Worm (Caenorhabditis elegans) whole organism, L2 larva: Measurements from ENCODE around the gene str-25.
A peak's percentile ranks its signal among the peaks of the same experiment; 100 is the strongest.

Experiments used
- R02D3.7 ChIP-seq: fragments of 150-350 bp; optimal IDR thresholded peaks from 2 replicates; lab custom pipeline; 2014; ENCODE audit warnings: missing biosample characterization, missing genetic modification characterization
- Y55F3AM.14 ChIP-seq: fragments of 200-800 bp; sonication (Bioruptor generic); optimal IDR thresholded peaks from 2 replicates; lab custom pipeline; 2018; ENCODE audit warnings: mild to moderate bottlenecking, missing genetic modification characterization, missing compliant biosample characterization
- ZK546.5 ChIP-seq: sonication (generic microtip); optimal IDR thresholded peaks from 2 replicates; lab custom pipeline; 2017; ENCODE audit warnings: missing biosample characterization, missing genetic modification characterization
- aly-2 ChIP-seq: fragments of 150-350 bp; optimal IDR thresholded peaks from 2 replicates; lab custom pipeline; 2014; ENCODE audit warnings: missing biosample characterization, missing genetic modification characterization
- ceh-82 ChIP-seq: fragments of 150-350 bp; optimal IDR thresholded peaks from 2 replicates; lab custom pipeline; 2014; ENCODE audit warnings: missing biosample characterization, missing genetic modification characterization
- crh-2 ChIP-seq: sonication (generic microtip); optimal IDR thresholded peaks from 2 replicates; lab custom pipeline; 2017; ENCODE audit warnings: missing biosample characterization, missing genetic modification characterization
- dmd-4 ChIP-seq: sonication (generic microtip); optimal IDR thresholded peaks from 2 replicates; lab custom pipeline; 2017; ENCODE audit warnings: missing biosample characterization, missing genetic modification characterization
- egl-27 ChIP-seq: sonication (generic microtip); optimal IDR thresholded peaks from 3 replicates; lab custom pipeline; 2017; ENCODE audit warnings: missing biosample characterization, missing genetic modification reagents, missing genetic modification characterization
- elt-3 ChIP-seq: sonication (generic microtip); optimal IDR thresholded peaks from 2 replicates; lab custom pipeline; 2017; ENCODE audit warnings: missing biosample characterization, missing genetic modification characterization
- fos-1 ChIP-seq: fragments of 150-350 bp; optimal IDR thresholded peaks from 2 replicates; lab custom pipeline; 2014; ENCODE audit warnings: missing biosample characterization, missing genetic modification characterization
- gmeb-1 ChIP-seq: fragments of 150-350 bp; optimal IDR thresholded peaks from 2 replicates; lab custom pipeline; 2014; ENCODE audit warnings: missing biosample characterization, missing genetic modification characterization
- lin-11 ChIP-seq: fragments of 150-350 bp; sonication (generic microtip); optimal IDR thresholded peaks from 2 replicates; lab custom pipeline; 2014; ENCODE audit warnings: missing biosample characterization, missing genetic modification characterization, inconsistent platforms, mixed read lengths
- lin-13 ChIP-seq: fragments of 150-350 bp; optimal IDR thresholded peaks from 2 replicates; lab custom pipeline; 2014; ENCODE audit warnings: missing biosample characterization, missing genetic modification reagents, missing genetic modification characterization
- lsy-2 ChIP-seq, 2 experiments: fragments of 150-350 bp in 1 of 2; sonication (generic microtip) in 1 of 2; optimal IDR thresholded peaks; 2 replicates each; lab custom pipeline; 2014 to 2017; ENCODE audit warnings: missing biosample characterization in 2 of 2, missing genetic modification characterization in 2 of 2
- mbf-1 ChIP-seq: sonication (generic microtip); optimal IDR thresholded peaks from 2 replicates; lab custom pipeline; 2017; ENCODE audit warnings: missing biosample characterization, missing genetic modification characterization
- nhr-11 ChIP-seq: fragments of 150-350 bp; optimal IDR thresholded peaks from 2 replicates; lab custom pipeline; 2014; ENCODE audit warnings: missing biosample characterization, missing genetic modification characterization
- nhr-12 ChIP-seq: fragments of 150-350 bp; optimal IDR thresholded peaks from 2 replicates; lab custom pipeline; 2014; ENCODE audit warnings: missing biosample characterization, missing genetic modification characterization
- nhr-129 ChIP-seq: fragments of 150-350 bp; optimal IDR thresholded peaks from 2 replicates; lab custom pipeline; 2014; ENCODE audit warnings: missing biosample characterization, missing genetic modification characterization
- nhr-21 ChIP-seq: fragments of 150-350 bp; optimal IDR thresholded peaks from 2 replicates; lab custom pipeline; 2014; ENCODE audit warnings: missing biosample characterization, missing genetic modification characterization
- nhr-23 ChIP-seq: fragments of 150-350 bp; optimal IDR thresholded peaks from 2 replicates; lab custom pipeline; 2014; ENCODE audit warnings: missing biosample characterization, missing genetic modification reagents, missing genetic modification characterization
- nhr-237 ChIP-seq: fragments of 150-350 bp; optimal IDR thresholded peaks from 2 replicates; lab custom pipeline; 2014; ENCODE audit warnings: missing biosample characterization, missing genetic modification characterization
- nhr-25 ChIP-seq: fragments of 150-350 bp; sonication (generic microtip); optimal IDR thresholded peaks from 3 replicates; lab custom pipeline; 2014; ENCODE audit warnings: missing biosample characterization, missing genetic modification characterization
- nhr-6 ChIP-seq: fragments of 150-350 bp; optimal IDR thresholded peaks from 2 replicates; lab custom pipeline; 2014; ENCODE audit warnings: missing biosample characterization, missing genetic modification characterization
- nhr-77 ChIP-seq: fragments of 150-350 bp; optimal IDR thresholded peaks from 2 replicates; lab custom pipeline; 2014; ENCODE audit warnings: missing biosample characterization, missing genetic modification characterization
- peb-1 ChIP-seq: fragments of 150-350 bp; optimal IDR thresholded peaks from 2 replicates; lab custom pipeline; 2014; ENCODE audit warnings: missing biosample characterization, missing genetic modification characterization
- sem-4 ChIP-seq: fragments of 150-350 bp; optimal IDR thresholded peaks from 2 replicates; lab custom pipeline; 2014; ENCODE audit warnings: missing biosample characterization, missing genetic modification reagents, missing genetic modification characterization
- sma-3 ChIP-seq: sonication (generic microtip); optimal IDR thresholded peaks from 2 replicates; lab custom pipeline; 2016; ENCODE audit warnings: missing genetic modification reagents, missing genetic modification characterization, missing compliant biosample characterization
- sma-9 ChIP-seq, 2 experiments: fragments of 150-350 bp in 1 of 2; sonication (generic microtip) in 1 of 2; optimal IDR thresholded peaks; 2 replicates each; lab custom pipeline; 2014 to 2016; ENCODE audit warnings: missing genetic modification characterization in 2 of 2, mild to moderate bottlenecking in 1 of 2, missing biosample characterization in 1 of 2, missing compliant biosample characterization in 1 of 2, missing genetic modification reagents in 1 of 2, moderate library complexity in 1 of 2
- snpc-4 ChIP-seq: fragments of 150-350 bp; optimal IDR thresholded peaks from 2 replicates; lab custom pipeline; 2014; ENCODE audit warnings: missing biosample characterization, missing genetic modification characterization
- unc-39 ChIP-seq: fragments of 150-350 bp; optimal IDR thresholded peaks from 2 replicates; lab custom pipeline; 2014; ENCODE audit warnings: missing biosample characterization, missing genetic modification characterization
- zag-1 ChIP-seq: fragments of 150-350 bp; optimal IDR thresholded peaks from 2 replicates; lab custom pipeline; 2014; ENCODE audit warnings: missing biosample characterization, missing genetic modification characterization
- ztf-1 ChIP-seq: fragments of 200-800 bp; sonication (Bioruptor generic); conservative IDR thresholded peaks from 2 replicates; pipeline ENCODE4 v1.3.6; 2022; ENCODE audit warnings: missing genetic modification characterization, missing compliant biosample characterization
- ztf-11 ChIP-seq: sonication (generic microtip); optimal IDR thresholded peaks from 2 replicates; lab custom pipeline; 2017; ENCODE audit warnings: missing biosample characterization, missing genetic modification characterization
- ztf-4 ChIP-seq: fragments of 150-350 bp; optimal IDR thresholded peaks from 2 replicates; lab custom pipeline; 2014; ENCODE audit warnings: missing biosample characterization, missing genetic modification characterization

str-25 gene

DNA sequence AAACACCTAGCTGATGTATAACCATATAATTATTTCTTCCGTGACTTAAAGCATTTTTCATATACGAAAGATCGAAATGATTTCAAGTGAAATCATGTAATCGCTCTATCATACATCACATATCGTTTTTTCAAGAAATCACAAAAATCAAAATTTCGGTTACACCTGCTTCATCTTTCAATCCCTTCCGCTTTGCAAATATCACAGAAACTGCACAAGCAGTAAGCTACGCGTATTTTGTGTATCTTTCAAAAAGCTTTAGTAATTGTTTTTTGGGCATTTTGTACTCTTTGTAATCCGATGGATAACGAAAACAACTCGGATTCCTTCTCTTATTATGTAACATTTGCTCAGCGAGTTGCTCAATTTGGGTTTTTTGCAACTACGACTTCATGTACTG, at the start of gene str-25:
Gene str-25 (plus strand): TSS at position 301 of the 400 bp plus-strand sequence.
- TF ChIP-seq peb-1, result no peak
- TF ChIP-seq nhr-237, result no peak
- no peak for TF ChIP-seq lsy-2 (tag; optimal IDR thresholded peaks at IDR 0.05; lab: Kevin White, UChicago)
- no peak for TF ChIP-seq nhr-21 (tag; lab: Kevin White, UChicago)
- no peak for TF ChIP-seq nhr-77 (tag; lab: Kevin White, UChicago)
- TF ChIP-seq egl-27 (tag; lab: Kevin White, UChicago), result no peak
- TF ChIP-seq sma-3 (GFP tag; lab: Kevin White, UChicago), result no peak
- TF ChIP-seq ZK546.5 (tag; lab: Kevin White, UChicago), result no peak
- TF ChIP-seq crh-2 (tag; lab: Kevin White, UChicago), result no peak
- no peak for TF ChIP-seq ztf-4 (tag; lab: Kevin White, UChicago)
- TF ChIP-seq nhr-11 (tag; lab: Kevin White, UChicago), result no peak
- no peak for TF ChIP-seq zag-1 (tag; lab: Kevin White, UChicago)
- no peak for TF ChIP-seq sem-4 (tag; lab: Kevin White, UChicago)
- TF ChIP-seq sma-9 (GFP tag; optimal IDR thresholded peaks at IDR 0.05; lab: Kevin White, UChicago), result no peak
- TF ChIP-seq sma-9 (tag; optimal IDR thresholded peaks at IDR 0.05; lab: Kevin White, UChicago), result no peak
- no peak for TF ChIP-seq nhr-23 (tag; lab: Kevin White, UChicago)
- no peak for TF ChIP-seq dmd-4
- no peak for TF ChIP-seq aly-2
- no peak for TF ChIP-seq nhr-129
- no peak for TF ChIP-seq snpc-4 (tag; lab: Kevin White, UChicago)

DNA sequence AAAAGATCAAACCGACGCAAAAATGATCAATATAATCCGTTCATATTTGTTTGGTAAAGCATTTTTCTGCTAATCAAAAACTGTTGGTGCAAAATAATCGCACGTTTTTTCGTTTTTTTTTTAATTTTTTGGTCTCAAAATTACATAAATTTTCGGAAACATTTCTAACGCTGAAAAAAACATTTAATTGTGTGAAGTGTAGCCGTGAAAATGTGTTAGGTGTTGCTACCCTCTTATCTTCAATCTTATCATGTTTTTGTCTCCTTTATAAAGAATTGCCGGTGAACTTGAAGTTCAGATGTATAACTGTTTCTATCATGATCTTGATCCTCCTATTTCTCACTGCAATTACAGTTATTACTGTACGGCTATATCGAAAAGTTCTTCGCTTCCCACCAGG, 46.5 kb upstream of the str-25 start, which contains the start of gene cyp-35D1:
Gene cyp-35D1 (plus strand): TSS at position 301 of the 400 bp plus-strand sequence.
- no peak for TF ChIP-seq egl-27 (tag; lab: Kevin White, UChicago)

ce11 chrV:16071167-16071566, 44.3 kb upstream of the str-25 start, which contains the start of gene nhr-176:
Gene nhr-176, plus strand, starts transcription at chrV:16071325.
- TF ChIP-seq peb-1 (no peak), fos-1 (tag; lab: Kevin White, UChicago) (peak; percentile 9), sem-4 (tag; lab: Kevin White, UChicago) (no peak), nhr-6 (tag; lab: Kevin White, UChicago) (no peak)

ce11 chrV:16073856-16074255, 41.6 kb upstream of the str-25 start, which contains the start of gene srj-10:
Gene srj-10, minus strand, starts transcription at chrV:16073956.
- TF ChIP-seq lin-11 (tag; lab: Kevin White, UChicago) (no peak), mbf-1 (tag; lab: Kevin White, UChicago) (no peak), R02D3.7 (tag; lab: Kevin White, UChicago) (no peak), nhr-12 (no peak), elt-3 (tag; lab: Kevin White, UChicago) (no peak), zag-1 (tag; lab: Kevin White, UChicago) (no peak), lin-13 (no peak), nhr-77 (tag; lab: Kevin White, UChicago) (no peak), ztf-11 (tag; lab: Kevin White, UChicago) (no peak), crh-2 (tag; lab: Kevin White, UChicago) (no peak), unc-39 (tag; lab: Kevin White, UChicago) (no peak), nhr-129 (no peak), dmd-4 (no peak), snpc-4 (tag; lab: Kevin White, UChicago) (no peak), peb-1 (no peak), sma-9 (GFP tag; optimal IDR thresholded peaks at IDR 0.05; lab: Kevin White, UChicago) (no peak), sma-9 (tag; optimal IDR thresholded peaks at IDR 0.05; lab: Kevin White, UChicago) (no peak), aly-2 (no peak), Y55F3AM.14 (no peak)

ce11 chrV:16075250-16075709, 40.2 kb upstream of the str-25 start, which contains the start of the genes F14H3.12 and srj-29:
Gene F14H3.12, minus strand, starts transcription at chrV:16075323.
Gene srj-29, plus strand, starts transcription at chrV:16075659.
- TF ChIP-seq nhr-23 (tag; lab: Kevin White, UChicago), result no peak
- peak; percentile 30 for TF ChIP-seq fos-1 (tag; lab: Kevin White, UChicago)

ce11 chrV:16080039-16080438, 35.4 kb upstream of the str-25 start:
- no peak for TF ChIP-seq nhr-6 (tag; lab: Kevin White, UChicago)
- no peak for TF ChIP-seq nhr-25 (tag; lab: Kevin White, UChicago)
- peak; percentile 69 for TF ChIP-seq fos-1 (tag; lab: Kevin White, UChicago)
- peak; percentile 57 for TF ChIP-seq sma-9 (GFP tag; optimal IDR thresholded peaks at IDR 0.05; lab: Kevin White, UChicago)
- TF ChIP-seq sma-9 (tag; optimal IDR thresholded peaks at IDR 0.05; lab: Kevin White, UChicago), result no peak
- no peak for TF ChIP-seq nhr-237
- TF ChIP-seq ztf-1 (GFP tag; lab: Robert Waterston, UW), result no peak
- TF ChIP-seq elt-3 (tag; lab: Kevin White, UChicago), result no peak
- TF ChIP-seq gmeb-1 (tag; lab: Kevin White, UChicago), result no peak
- no peak for TF ChIP-seq ceh-82
- TF ChIP-seq dmd-4, result no peak
- TF ChIP-seq unc-39 (tag; lab: Kevin White, UChicago), result no peak
